Worm (Caenorhabditis elegans) whole organism, late embryonic: ENCODE data around the gene jmjd-5.

Experiments used
- hlh-13 ChIP-seq: fragments of 200-800 bp; sonication (Bioruptor generic); optimal IDR thresholded peaks from 2 replicates; lab custom pipeline; 2018; ENCODE audit warnings: mild to moderate bottlenecking, missing genetic modification characterization, missing compliant biosample characterization
- hlh-6 ChIP-seq: sonication (generic microtip); optimal IDR thresholded peaks from 2 replicates; lab custom pipeline; 2016; ENCODE audit warnings: missing genotype, missing genetic modification characterization, missing compliant biosample characterization
- sox-4 ChIP-seq: sonication (generic microtip); optimal IDR thresholded peaks from 2 replicates; lab custom pipeline; 2017; ENCODE audit warnings: mild to moderate bottlenecking, missing genetic modification characterization, inconsistent platforms, missing compliant biosample characterization

DNA sequence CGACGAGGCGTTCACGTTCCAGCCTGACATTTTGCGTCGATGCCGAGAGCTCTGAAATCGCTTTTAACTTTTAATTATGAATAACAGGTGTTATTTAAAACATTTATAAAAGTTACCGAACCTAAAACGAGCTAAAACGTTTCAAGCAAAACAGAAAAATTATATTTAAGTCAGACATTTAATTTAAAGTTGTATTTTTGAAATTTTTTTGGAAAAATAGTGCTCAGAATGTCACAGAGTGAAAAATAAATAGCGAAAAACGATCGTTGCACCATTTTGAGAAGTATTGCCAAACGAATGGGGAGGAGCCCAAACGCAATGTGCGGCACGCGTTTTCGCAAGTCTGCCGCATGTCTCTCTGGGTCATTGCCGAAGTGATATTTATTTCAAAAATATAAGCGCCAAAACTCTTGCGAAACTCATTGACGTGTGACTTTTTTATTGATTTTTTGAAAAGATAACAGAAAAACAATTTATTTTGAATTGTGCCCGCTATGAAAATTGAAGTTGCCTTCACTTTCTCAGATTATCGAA is 14.2 kb upstream of the jmjd-5 start, which contains the start of gene erfa-3:
- TF ChIP-seq hlh-6 (tag; lab: Kevin White, UChicago): peak; percentile 72
- peak; percentile 72 for TF ChIP-seq sox-4
- peak; percentile 18 for TF ChIP-seq hlh-13 (GFP tag; lab: Kevin White, UChicago)
